Worm (Caenorhabditis elegans): ENCODE results near the gene sulp-3.

The sulp-3 gene

ce11 chrX:8355350-8355749, 52.8 kb downstream of the sulp-3 start (continued):
- TF ChIP-seq ZK337.2 (GFP tag; IDR thresholded peaks at IDR 0.05) (no peak), nhr-48 (tag; optimal IDR thresholded peaks at IDR 0.05) (no peak), hlh-11 (tag; optimal IDR thresholded peaks at IDR 0.05) (peak; percentile 77), cey-2 (tag; optimal IDR thresholded peaks at IDR 0.05; ENCODE audit: borderline replicate concordance, insufficient read depth) (no peak), ces-1 (GFP tag; optimal IDR thresholded peaks at IDR 0.05) (no peak), mdl-1 (tag; optimal IDR thresholded peaks at IDR 0.05) (peak in 1 of 2 experiments; percentile 39), sdz-12 (GFP tag; optimal IDR thresholded peaks at IDR 0.05) (no peak), hlh-30 (tag; optimal IDR thresholded peaks at IDR 0.05; ENCODE audit: insufficient read depth) (peak; percentile 50)

- no peak for TF ChIP-seq mdl-1 (tag; optimal IDR thresholded peaks at IDR 0.05)
- no peak for TF ChIP-seq nhr-28 (tag; optimal IDR thresholded peaks at IDR 0.05)
- no peak for TF ChIP-seq nhr-77 (tag; optimal IDR thresholded peaks at IDR 0.05)
- no peak for TF ChIP-seq skn-1 (tag; optimal IDR thresholded peaks at IDR 0.05)
- TF ChIP-seq nhr-48 (tag; optimal IDR thresholded peaks at IDR 0.05): no peak
- TF ChIP-seq ZK546.5 (tag; optimal IDR thresholded peaks at IDR 0.05): no peak
- no peak for TF ChIP-seq zip-2 (tag; optimal IDR thresholded peaks at IDR 0.05)
- no peak for TF ChIP-seq hlh-30 (tag; optimal IDR thresholded peaks at IDR 0.05; ENCODE audit: insufficient read depth)
- no peak for TF ChIP-seq egl-43 (GFP tag; IDR thresholded peaks at IDR 0.05)
- no peak for TF ChIP-seq Y75B8A.6 (GFP tag; IDR thresholded peaks at IDR 0.05)
- no peak for TF ChIP-seq nhr-237 (tag; optimal IDR thresholded peaks at IDR 0.05)
- no peak for TF ChIP-seq daf-8 (GFP tag; IDR thresholded peaks at IDR 0.05)
- TF ChIP-seq snpc-4 (tag; optimal IDR thresholded peaks at IDR 0.05): no peak
These were observed 53.8 kb downstream of the sulp-3 start for ce11 chrX:8354284-8354784.
